6 worm cellular contexts compared by ENCODE assay signal in genomic region chrIV:14082956-14083355, ce11.
TF ChIP-seq lines count a peak whose summit lies in the region.

No protein-coding gene starts in this region.

TF ChIP-seq in whole organism, L1 larva, 84 proteins besides CTCF, POLR2A, EP300 and RAD21:
- TF ChIP-seq xbp-1 (tag; optimal IDR thresholded peaks at IDR 0.05; lab: Kevin White, UChicago) (peak; percentile 65), nhr-19 (GFP tag; conservative IDR thresholded peaks at IDR 0.05; lab: Robert Waterston, UW) (no peak)

TF ChIP-seq in whole organism, L2 larva, 48 proteins besides CTCF, POLR2A, EP300 and RAD21:
- TF ChIP-seq nhr-129 (tag; optimal IDR thresholded peaks at IDR 0.05; lab: Kevin White, UChicago) (peak; percentile 8), crh-2 (tag; optimal IDR thresholded peaks at IDR 0.05; lab: Kevin White, UChicago) (peak; percentile 38), nhr-77 (tag; optimal IDR thresholded peaks at IDR 0.05; lab: Kevin White, UChicago) (no peak), unc-39 (tag; optimal IDR thresholded peaks at IDR 0.05; lab: Kevin White, UChicago) (no peak), zag-1 (tag; optimal IDR thresholded peaks at IDR 0.05; lab: Kevin White, UChicago) (no peak), fos-1 (tag; optimal IDR thresholded peaks at IDR 0.05; lab: Kevin White, UChicago) (no peak), lin-13 (GFP tag; optimal IDR thresholded peaks at IDR 0.05; lab: Kevin White, UChicago) (no peak), nhr-12 (tag; optimal IDR thresholded peaks at IDR 0.05; lab: Kevin White, UChicago) (no peak), unc-55 (GFP tag; optimal IDR thresholded peaks at IDR 0.05; lab: Kevin White, UChicago) (peak; percentile 15), unc-62 (GFP tag; optimal IDR thresholded peaks at IDR 0.05; lab: Kevin White, UChicago) (no peak), nhr-10 (tag; optimal IDR thresholded peaks at IDR 0.05; lab: Kevin White, UChicago) (no peak)

TF ChIP-seq in whole organism, L3 larva, 47 proteins besides CTCF, POLR2A, EP300 and RAD21:
- TF ChIP-seq fkh-2 (tag; optimal IDR thresholded peaks at IDR 0.05; lab: Kevin White, UChicago) (no peak), elt-1 (tag; optimal IDR thresholded peaks at IDR 0.05; lab: Kevin White, UChicago) (peak; percentile 4)
TF ChIP-seq in whole organism, L3 larva: peak in this region for 1.

TF ChIP-seq in whole organism, L4 larva, 104 proteins besides CTCF, POLR2A, EP300 and RAD21:
- TF ChIP-seq hlh-11 (tag; optimal IDR thresholded peaks at IDR 0.05; lab: Kevin White, UChicago) (no peak), lsy-2 (tag; optimal IDR thresholded peaks at IDR 0.05; lab: Kevin White, UChicago) (peak in 1 of 2 experiments; percentile 10), aha-1 (tag; lab: Kevin White, UChicago) (peak; percentile 51)

TF ChIP-seq in whole organism, mixed stage, embryonic, 35 proteins besides CTCF, POLR2A, EP300 and RAD21:
- TF ChIP-seq ham-2 (GFP tag; optimal IDR thresholded peaks at IDR 0.05; lab: Kevin White, UChicago) (no peak), elt-1 (tag; optimal IDR thresholded peaks at IDR 0.05; lab: Kevin White, UChicago; ENCODE audit: borderline replicate concordance, insufficient read depth) (peak; percentile 10)
TF ChIP-seq in whole organism, mixed stage, embryonic: peak in this region for 1.

TF ChIP-seq in whole organism, young adult, 124 proteins besides CTCF, POLR2A, EP300 and RAD21:
- TF ChIP-seq hmg-1.2 (GFP tag; IDR thresholded peaks at IDR 0.05; lab: Robert Waterston, UW) (peak; percentile 13; the same call in 1 of the 2 replicates), lin-26 (GFP tag; IDR thresholded peaks at IDR 0.05; lab: Robert Waterston, UW) (no peak), F57A8.1 (GFP tag; optimal IDR thresholded peaks at IDR 0.05; lab: Kevin White, UChicago) (no peak), snpc-4 (GFP tag; optimal IDR thresholded peaks at IDR 0.05; lab: Kevin White, UChicago) (no peak), snpc-4 (tag; optimal IDR thresholded peaks at IDR 0.05; lab: Kevin White, UChicago) (peak in 1 of 4 experiments; percentile 16), B0261.1 (tag; optimal IDR thresholded peaks at IDR 0.05; lab: Kevin White, UChicago) (no peak), ceh-91 (GFP tag; IDR thresholded peaks at IDR 0.05; lab: Robert Waterston, UW) (no peak)
TF ChIP-seq in whole organism, young adult: peak in this region for 2.
